ENCODE assay signal across 1 fruit fly cellular context in genomic region chr3R:10119592-10119991, dm6.
TF ChIP-seq lines count a peak whose summit lies in the region.

No protein-coding gene starts in this region.

TF ChIP-seq in whole organism, embryonic, 481 proteins besides CTCF, POLR2A, EP300 and RAD21 (continued from another document):
- no peak for TF ChIP-seq Kr (GFP tag; optimal IDR thresholded peaks at IDR 0.05; lab: Kevin White, UChicago)
- TF ChIP-seq CG10979 (tag; optimal IDR thresholded peaks at IDR 0.05; lab: Kevin White, UChicago), result no peak
- TF ChIP-seq shn (GFP tag; optimal IDR thresholded peaks at IDR 0.05; lab: Kevin White, UChicago), result no peak
- TF ChIP-seq CG14965 (GFP tag; optimal IDR thresholded peaks at IDR 0.05; lab: Kevin White, UChicago; ENCODE audit: borderline replicate concordance), result no peak
- no peak for TF ChIP-seq pan (optimal IDR thresholded peaks at IDR 0.05; lab: Kevin White, UChicago)
- no peak for TF ChIP-seq pan (GFP tag; optimal IDR thresholded peaks at IDR 0.05 in 1 of 2, IDR thresholded peaks at IDR 0.05 in 1 of 2)
- TF ChIP-seq CG15601 (tag; optimal IDR thresholded peaks at IDR 0.05; lab: Kevin White, UChicago), result no peak
- peak; percentile 15; the same call in 1 of the 2 replicates for TF ChIP-seq Lim3 (GFP tag; IDR thresholded peaks at IDR 0.05; lab: Robert Waterston, UW)
- TF ChIP-seq z (GFP tag; IDR thresholded peaks at IDR 0.05; lab: Robert Waterston, UW), result no peak
- TF ChIP-seq CG34224 (GFP tag; IDR thresholded peaks at IDR 0.05; lab: Robert Waterston, UW; ENCODE audit: partially characterized antibody), result no peak
- TF ChIP-seq Dip2 (GFP tag; IDR thresholded peaks at IDR 0.05; lab: Robert Waterston, UW), result no peak
- no peak for TF ChIP-seq Atf3 (GFP tag; optimal IDR thresholded peaks at IDR 0.05; lab: Kevin White, UChicago)
- no peak for TF ChIP-seq h (optimal IDR thresholded peaks at IDR 0.05; lab: Kevin White, UChicago)
- no peak for TF ChIP-seq CG15479 (GFP tag; optimal IDR thresholded peaks at IDR 0.05; lab: Kevin White, UChicago)
- TF ChIP-seq lab (GFP tag; optimal IDR thresholded peaks at IDR 0.05; lab: Kevin White, UChicago), result peak; percentile 83
- TF ChIP-seq Rx (GFP tag; IDR thresholded peaks at IDR 0.05; lab: Robert Waterston, UW), result no peak
- TF ChIP-seq Blimp-1 (GFP tag; optimal IDR thresholded peaks at IDR 0.05; lab: Kevin White, UChicago), result no peak
- peak; percentile 34 for TF ChIP-seq CG34376 (GFP tag; optimal IDR thresholded peaks at IDR 0.05; lab: Kevin White, UChicago)
- no peak for TF ChIP-seq YL-1 (GFP tag; optimal IDR thresholded peaks at IDR 0.05; lab: Kevin White, UChicago)
- no peak for TF ChIP-seq CG16813 (GFP tag; IDR thresholded peaks at IDR 0.05; lab: Robert Waterston, UW; ENCODE audit: partially characterized antibody)
- TF ChIP-seq Jarid2 (GFP tag; optimal IDR thresholded peaks at IDR 0.05; lab: Kevin White, UChicago), result no peak
- TF ChIP-seq CG2875 (GFP tag; optimal IDR thresholded peaks at IDR 0.05; lab: Kevin White, UChicago), result no peak
- TF ChIP-seq B-H2 (GFP tag; optimal IDR thresholded peaks at IDR 0.05; lab: Kevin White, UChicago), result no peak
- no peak for TF ChIP-seq C15 (GFP tag; IDR thresholded peaks at IDR 0.05; lab: Robert Waterston, UW)
- no peak for TF ChIP-seq Bteb2 (GFP tag; optimal IDR thresholded peaks at IDR 0.05; lab: Kevin White, UChicago)
- no peak for TF ChIP-seq Oaz (GFP tag; IDR thresholded peaks at IDR 0.05; lab: Robert Waterston, UW)
- TF ChIP-seq Opbp (GFP tag; IDR thresholded peaks at IDR 0.05; lab: Robert Waterston, UW; ENCODE audit: partially characterized antibody), result no peak
- TF ChIP-seq CG32532 (GFP tag; IDR thresholded peaks at IDR 0.05; lab: Robert Waterston, UW), result no peak
- TF ChIP-seq luna (GFP tag; optimal IDR thresholded peaks at IDR 0.05; lab: Kevin White, UChicago), result no peak
- TF ChIP-seq grn (GFP tag; optimal IDR thresholded peaks at IDR 0.05; lab: Kevin White, UChicago), result peak; percentile 78
- no peak for TF ChIP-seq Sox100B (GFP tag; optimal IDR thresholded peaks at IDR 0.05; lab: Kevin White, UChicago)
- TF ChIP-seq mirr (GFP tag; optimal IDR thresholded peaks at IDR 0.05; lab: Kevin White, UChicago), result peak; percentile 95
- TF ChIP-seq zf30C (GFP tag; optimal IDR thresholded peaks at IDR 0.05; lab: Kevin White, UChicago), result no peak
- TF ChIP-seq Tbp (GFP tag; optimal IDR thresholded peaks at IDR 0.05; lab: Kevin White, UChicago), result no peak
- TF ChIP-seq Ets65A (GFP tag; lab: Kevin White, UChicago), result no peak
- TF ChIP-seq Sin3A (optimal IDR thresholded peaks at IDR 0.05; lab: Kevin White, UChicago), result no peak
- no peak for TF ChIP-seq Myb (GFP tag; optimal IDR thresholded peaks at IDR 0.05; lab: Kevin White, UChicago)
- no peak for TF ChIP-seq CG10209 (GFP tag; optimal IDR thresholded peaks at IDR 0.05; lab: Kevin White, UChicago)
- TF ChIP-seq stwl (tag; optimal IDR thresholded peaks at IDR 0.05; lab: Kevin White, UChicago), result no peak
- no peak for TF ChIP-seq CG4707 (GFP tag; optimal IDR thresholded peaks at IDR 0.05; lab: Kevin White, UChicago)
- TF ChIP-seq eve (GFP tag; optimal IDR thresholded peaks at IDR 0.05; lab: Kevin White, UChicago), result peak in 1 of 2 experiments; percentile 28
- 0 out of 3 replicates have a peak, but pooled peaks have one; percentile 12 for TF ChIP-seq CG7357 (GFP tag; IDR thresholded peaks at IDR 0.05; lab: Robert Waterston, UW)
- no peak for TF ChIP-seq Pdp1 (GFP tag; optimal IDR thresholded peaks at IDR 0.05; lab: Kevin White, UChicago)
- no peak for TF ChIP-seq CG16779 (GFP tag; IDR thresholded peaks at IDR 0.05; lab: Robert Waterston, UW)
- no peak for TF ChIP-seq CG15073 (GFP tag; optimal IDR thresholded peaks at IDR 0.05; lab: Kevin White, UChicago)
- TF ChIP-seq MESR4 (GFP tag; optimal IDR thresholded peaks at IDR 0.05; lab: Kevin White, UChicago), result no peak
- TF ChIP-seq bab2 (GFP tag; optimal IDR thresholded peaks at IDR 0.05; lab: Kevin White, UChicago), result no peak
- TF ChIP-seq GATAe (GFP tag; conservative IDR thresholded peaks at IDR 0.05; lab: Robert Waterston, UW), result 0 out of 2 replicates have a peak, but pooled peaks have one; percentile 20
TF ChIP-seq in whole organism, embryonic: peak in this region for 11.
